Fruit fly (Drosophila melanogaster): ENCODE data around the gene Zw10.

The Zw10 gene

DNA sequence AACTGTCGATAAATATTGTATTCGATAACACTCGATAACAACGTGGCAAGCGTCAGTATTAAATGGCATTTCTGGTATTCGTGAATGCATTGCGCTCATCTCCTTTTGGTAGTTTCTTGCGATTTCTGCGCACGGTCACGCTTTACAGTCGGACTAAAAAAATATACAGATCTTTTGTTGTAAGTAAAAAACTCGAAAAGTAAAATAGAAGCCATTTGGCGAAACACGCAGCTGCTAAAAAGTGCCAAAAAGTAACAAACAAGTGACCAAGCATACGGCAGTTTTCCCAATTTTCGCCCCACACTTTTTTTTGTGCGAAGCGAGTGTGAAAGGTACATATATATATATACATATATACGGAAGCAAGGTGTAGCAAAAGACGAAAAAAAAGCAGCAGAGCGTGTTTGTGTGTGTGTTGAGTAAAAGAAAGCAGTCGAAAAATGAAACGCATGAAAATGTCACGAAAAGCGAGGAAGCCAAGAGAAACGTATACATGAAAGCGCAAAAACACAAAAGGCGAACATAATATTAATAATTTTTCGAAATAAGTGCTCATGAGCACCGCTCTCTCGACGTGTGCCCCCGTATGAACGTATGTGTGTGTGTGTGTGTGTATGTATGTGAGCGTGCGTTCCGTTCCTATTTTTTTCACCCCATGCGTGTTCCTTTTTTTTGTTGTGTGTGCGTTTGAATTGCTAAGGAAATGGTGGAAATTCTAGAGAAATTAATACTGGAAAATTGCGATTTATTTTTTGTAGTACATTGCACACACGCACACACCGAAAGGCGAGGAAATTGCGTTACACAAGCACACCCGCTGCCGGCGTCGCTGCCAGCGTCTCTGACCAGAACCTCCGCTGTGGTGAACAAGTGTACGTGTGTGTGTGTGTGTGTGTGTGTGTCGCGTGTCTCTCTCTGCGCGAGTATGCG, 30.1 kb downstream of the Zw10 start, which contains the start of gene sgg (continued):
- TF ChIP-seq CG12236 (GFP tag; optimal IDR thresholded peaks at IDR 0.05), result no peak
- TF ChIP-seq CG6791 (GFP tag; IDR thresholded peaks at IDR 0.05; ENCODE audit: partially characterized antibody), result peak; percentile 44
- TF ChIP-seq CG13894 (tag; optimal IDR thresholded peaks at IDR 0.05), result no peak
- TF ChIP-seq CG9727 (GFP tag; optimal IDR thresholded peaks at IDR 0.05), result no peak
- TF ChIP-seq CG8359 (GFP tag; optimal IDR thresholded peaks at IDR 0.05; ENCODE audit: borderline replicate concordance), result no peak
- TF ChIP-seq nmo (GFP tag; optimal IDR thresholded peaks at IDR 0.05), result peak; percentile 33
- peak in 1 of 2 experiments; percentile 90 for TF ChIP-seq Eip74EF (GFP tag; optimal IDR thresholded peaks at IDR 0.05)
- TF ChIP-seq Sox100B (GFP tag; optimal IDR thresholded peaks at IDR 0.05), result no peak
- peak; percentile 26 for TF ChIP-seq CG17186 (GFP tag; optimal IDR thresholded peaks at IDR 0.05)
- no peak for TF ChIP-seq CG10654 (GFP tag; optimal IDR thresholded peaks at IDR 0.05)
- peak; percentile 21 for TF ChIP-seq sd (tag; optimal IDR thresholded peaks at IDR 0.05)
- peak; percentile 31 for TF ChIP-seq psq (GFP tag; optimal IDR thresholded peaks at IDR 0.05)
- TF ChIP-seq CG11723 (GFP tag; optimal IDR thresholded peaks at IDR 0.05), result no peak
- 0 out of 2 replicates have a peak, but pooled peaks have one; percentile 10 for TF ChIP-seq E2f2 (GFP tag; IDR thresholded peaks at IDR 0.05)
- no peak for TF ChIP-seq sc (optimal IDR thresholded peaks at IDR 0.05)
- TF ChIP-seq sc (GFP tag; optimal IDR thresholded peaks at IDR 0.05), result no peak
- TF ChIP-seq Sry-β (GFP tag; optimal IDR thresholded peaks at IDR 0.05), result no peak
- no peak for TF ChIP-seq zen (tag; optimal IDR thresholded peaks at IDR 0.05)
- no peak for TF ChIP-seq btn (GFP tag; optimal IDR thresholded peaks at IDR 0.05)
- TF ChIP-seq Ets97D (GFP tag; optimal IDR thresholded peaks at IDR 0.05), result peak; percentile 2
- TF ChIP-seq zfh2 (GFP tag; optimal IDR thresholded peaks at IDR 0.05), result no peak
- peak; percentile 21 for TF ChIP-seq trem (tag; optimal IDR thresholded peaks at IDR 0.05)
- TF ChIP-seq Dp (GFP tag; optimal IDR thresholded peaks at IDR 0.05), result peak; percentile 51
- TF ChIP-seq stwl (tag; optimal IDR thresholded peaks at IDR 0.05), result peak; percentile 71
- peak; percentile 75 for TF ChIP-seq CG12659 (GFP tag; optimal IDR thresholded peaks at IDR 0.05)
- TF ChIP-seq CG2889 (GFP tag; IDR thresholded peaks at IDR 0.05), result no peak
- no peak for TF ChIP-seq CG9609 (GFP tag; optimal IDR thresholded peaks at IDR 0.05)
- peak; percentile 89 for TF ChIP-seq gfzf (GFP tag; optimal IDR thresholded peaks at IDR 0.05)
- no peak for TF ChIP-seq croc (GFP tag; conservative IDR thresholded peaks at IDR 0.05)
- no peak for TF ChIP-seq Ssrp (tag; optimal IDR thresholded peaks at IDR 0.05)
- TF ChIP-seq sens-2 (GFP tag; IDR thresholded peaks at IDR 0.05), result no peak
- peak; percentile 53 for TF ChIP-seq Lhr (GFP tag; optimal IDR thresholded peaks at IDR 0.05)
- TF ChIP-seq Scr (GFP tag; IDR thresholded peaks at IDR 0.05; ENCODE audit: partially characterized antibody), result peak; percentile 26; the same call in 1 of the 2 replicates
- TF ChIP-seq her (GFP tag; optimal IDR thresholded peaks at IDR 0.05), result no peak
- no peak for TF ChIP-seq CG12071 (GFP tag; optimal IDR thresholded peaks at IDR 0.05)
- TF ChIP-seq CG10366 (GFP tag; IDR thresholded peaks at IDR 0.05), result no peak
- peak; percentile 84 for TF ChIP-seq nerfin-1 (tag; optimal IDR thresholded peaks at IDR 0.05)
- no peak for TF ChIP-seq CG10147 (GFP tag; optimal IDR thresholded peaks at IDR 0.05)
- no peak for TF ChIP-seq toy (GFP tag; IDR thresholded peaks at IDR 0.05)
- peak; percentile 93 for TF ChIP-seq Myb (GFP tag; optimal IDR thresholded peaks at IDR 0.05)
- TF ChIP-seq BEAF-32 (GFP tag; optimal IDR thresholded peaks at IDR 0.05), result peak; percentile 56
- no peak for TF ChIP-seq tup (GFP tag; optimal IDR thresholded peaks at IDR 0.05)
- TF ChIP-seq CG10543 (GFP tag; optimal IDR thresholded peaks at IDR 0.05), result no peak
- no peak for TF ChIP-seq pum (GFP tag; optimal IDR thresholded peaks at IDR 0.05)
- no peak for TF ChIP-seq CG17361 (GFP tag; IDR thresholded peaks at IDR 0.05)
- no peak for TF ChIP-seq Nf-YA (GFP tag; IDR thresholded peaks at IDR 0.05)
- TF ChIP-seq zf30C (GFP tag; optimal IDR thresholded peaks at IDR 0.05), result no peak
- peak; percentile 49 for TF ChIP-seq CG13287 (GFP tag; IDR thresholded peaks at IDR 0.05; ENCODE audit: partially characterized antibody)
